Worm (Caenorhabditis elegans) whole organism, L3 larva: ENCODE results near the gene C38C6.3.

Experiments
- ZK546.5 ChIP-seq: sonication (generic microtip); optimal IDR thresholded peaks from 2 replicates; lab custom pipeline; 2017; ENCODE audit warnings: missing biosample characterization, missing genetic modification characterization
- aly-2 ChIP-seq: fragments of 150-350 bp; optimal IDR thresholded peaks from 2 replicates; lab custom pipeline; 2014; ENCODE audit warnings: missing biosample characterization, missing genetic modification characterization
- ama-1 ChIP-seq: fragments of 150-350 bp; optimal IDR thresholded peaks from 2 replicates; lab custom pipeline; 2018
- ceh-16 ChIP-seq: sonication (generic microtip); optimal IDR thresholded peaks from 2 replicates; lab custom pipeline; 2017; ENCODE audit warnings: missing biosample characterization, missing genetic modification characterization
- ceh-28 ChIP-seq: fragments of 150-350 bp; optimal IDR thresholded peaks from 2 replicates; lab custom pipeline; 2014; ENCODE audit warnings: missing biosample characterization, missing genetic modification reagents, missing genetic modification characterization
- ceh-9 ChIP-seq: sonication (generic microtip); optimal IDR thresholded peaks from 2 replicates; lab custom pipeline; 2018; ENCODE audit warnings: missing biosample characterization, missing genetic modification characterization
- daf-12 ChIP-seq: fragments of 150-350 bp; optimal IDR thresholded peaks from 2 replicates; lab custom pipeline; 2014; ENCODE audit warnings: missing biosample characterization, missing genetic modification reagents, missing genetic modification characterization
- egl-27 ChIP-seq: sonication (generic microtip); optimal IDR thresholded peaks from 4 replicates; lab custom pipeline; 2017; ENCODE audit warnings: missing biosample characterization, missing genetic modification reagents, missing genetic modification characterization
- elt-1 ChIP-seq: fragments of 150-350 bp; optimal IDR thresholded peaks from 2 replicates; lab custom pipeline; 2014; ENCODE audit warnings: missing biosample characterization, missing genetic modification characterization
- elt-2 ChIP-seq: sonication (generic microtip); optimal IDR thresholded peaks from 2 replicates; lab custom pipeline; 2016; ENCODE audit warnings: missing genetic modification reagents, mild to moderate bottlenecking, missing genetic modification characterization, missing compliant biosample characterization
- elt-3 ChIP-seq, 3 experiments: fragments of 150-350 bp in 1 of 3; sonication (generic microtip) in 2 of 3; optimal IDR thresholded peaks; 2 replicates in 2 of 3; 4 replicates in 1 of 3; lab custom pipeline; 2014 to 2017; ENCODE audit warnings: missing biosample characterization in 3 of 3, missing genetic modification characterization in 3 of 3
- eor-1 ChIP-seq, 2 experiments: fragments of 150-350 bp; optimal IDR thresholded peaks; 2 replicates each; lab custom pipeline; 2014 to 2018; ENCODE audit warnings: missing biosample characterization in 2 of 2, missing genetic modification characterization in 2 of 2
- fkh-10 ChIP-seq: sonication (generic microtip); optimal IDR thresholded peaks from 2 replicates; lab custom pipeline; 2017; ENCODE audit warnings: missing biosample characterization, missing genetic modification reagents, missing genetic modification characterization
- fkh-2 ChIP-seq: fragments of 150-350 bp; optimal IDR thresholded peaks from 2 replicates; lab custom pipeline; 2014; ENCODE audit warnings: missing biosample characterization, missing genetic modification reagents, missing genetic modification characterization
- fos-1 ChIP-seq: fragments of 150-350 bp; optimal IDR thresholded peaks from 2 replicates; lab custom pipeline; 2014; ENCODE audit warnings: missing biosample characterization, missing genetic modification characterization
- hmg-11 ChIP-seq: sonication (generic microtip); optimal IDR thresholded peaks from 2 replicates; lab custom pipeline; 2016; ENCODE audit warnings: missing genetic modification characterization, missing compliant biosample characterization
- lin-39 ChIP-seq: fragments of 150-350 bp; optimal IDR thresholded peaks from 2 replicates; lab custom pipeline; 2018; ENCODE audit warnings: missing biosample characterization, missing genetic modification reagents, missing genetic modification characterization
- lsy-12 ChIP-seq: sonication (generic microtip); optimal IDR thresholded peaks from 2 replicates; lab custom pipeline; 2016; ENCODE audit warnings: mild to moderate bottlenecking, missing genetic modification characterization, missing compliant biosample characterization
- mdl-1 ChIP-seq: fragments of 150-350 bp; optimal IDR thresholded peaks from 2 replicates; lab custom pipeline; 2014; ENCODE audit warnings: missing biosample characterization, missing genetic modification characterization
- mml-1 ChIP-seq: fragments of 150-350 bp; sonication (generic microtip); optimal IDR thresholded peaks from 3 replicates; lab custom pipeline; 2014; ENCODE audit warnings: missing biosample characterization, missing genetic modification characterization
- nfya-1 ChIP-seq: sonication (generic microtip); optimal IDR thresholded peaks from 2 replicates; lab custom pipeline; 2017; ENCODE audit warnings: missing genetic modification characterization, mild to moderate bottlenecking, missing compliant biosample characterization, antibody characterized with exemption, moderate library complexity; ENCODE audit not compliant: insufficient read depth
- nhr-11 ChIP-seq: fragments of 150-350 bp; optimal IDR thresholded peaks from 2 replicates; lab custom pipeline; 2014; ENCODE audit warnings: missing biosample characterization, missing genetic modification characterization
- nhr-23 ChIP-seq: fragments of 150-350 bp; optimal IDR thresholded peaks from 2 replicates; lab custom pipeline; 2014; ENCODE audit warnings: missing biosample characterization, missing genetic modification reagents, missing genetic modification characterization
- nhr-237 ChIP-seq: fragments of 150-350 bp; optimal IDR thresholded peaks from 2 replicates; lab custom pipeline; 2014; ENCODE audit warnings: missing biosample characterization, missing genetic modification characterization
- nhr-28 ChIP-seq: fragments of 150-350 bp; optimal IDR thresholded peaks from 2 replicates; lab custom pipeline; 2014; ENCODE audit warnings: missing biosample characterization, missing genetic modification characterization
- nhr-43 ChIP-seq: sonication (generic microtip); optimal IDR thresholded peaks from 2 replicates; lab custom pipeline; 2016; ENCODE audit warnings: mild to moderate bottlenecking, missing genetic modification characterization, missing compliant biosample characterization; ENCODE audit not compliant: poor library complexity, severe bottlenecking
- nhr-76 ChIP-seq: fragments of 150-350 bp; sonication (generic microtip); optimal IDR thresholded peaks from 5 replicates; lab custom pipeline; 2014; ENCODE audit warnings: missing biosample characterization, missing genetic modification characterization
- nhr-77 ChIP-seq: fragments of 150-350 bp; optimal IDR thresholded peaks from 2 replicates; lab custom pipeline; 2014; ENCODE audit warnings: missing biosample characterization, missing genetic modification characterization
- pha-4 ChIP-seq: fragments of 150-350 bp; optimal IDR thresholded peaks from 2 replicates; lab custom pipeline; 2014; ENCODE audit warnings: missing biosample characterization, missing genetic modification reagents, missing genetic modification characterization
- pqm-1 ChIP-seq: fragments of 150-350 bp; optimal IDR thresholded peaks from 2 replicates; lab custom pipeline; 2017; ENCODE audit warnings: missing biosample characterization, missing genetic modification characterization, inconsistent platforms
- skn-1 ChIP-seq: fragments of 150-350 bp; optimal IDR thresholded peaks from 2 replicates; lab custom pipeline; 2014; ENCODE audit warnings: missing biosample characterization, missing genetic modification characterization
- snpc-4 ChIP-seq: fragments of 150-350 bp; optimal IDR thresholded peaks from 2 replicates; lab custom pipeline; 2014; ENCODE audit warnings: missing biosample characterization, missing genetic modification characterization
- unc-39 ChIP-seq: sonication (generic microtip); optimal IDR thresholded peaks from 4 replicates; lab custom pipeline; 2017; ENCODE audit warnings: missing biosample characterization, missing genetic modification characterization
- unc-62 ChIP-seq: fragments of 150-350 bp; sonication (generic microtip); optimal IDR thresholded peaks from 4 replicates; lab custom pipeline; 2014; ENCODE audit warnings: missing biosample characterization, missing genetic modification reagents, missing genetic modification characterization
- zag-1 ChIP-seq: fragments of 150-350 bp; optimal IDR thresholded peaks from 2 replicates; lab custom pipeline; 2014; ENCODE audit warnings: missing biosample characterization, missing genetic modification characterization
- ztf-11 ChIP-seq: fragments of 150-350 bp; optimal IDR thresholded peaks from 2 replicates; lab custom pipeline; 2014; ENCODE audit warnings: missing biosample characterization, missing genetic modification characterization

C38C6.3 gene

ce11 chrII:14632823-14633222, at the start of gene C38C6.3:
Gene C38C6.3 (plus strand): TSS chrII:14633123.
- TF ChIP-seq pqm-1 (tag; lab: Kevin White, UChicago), result no peak
- TF ChIP-seq mml-1 (tag; lab: Kevin White, UChicago), result no peak
- TF ChIP-seq nhr-76 (tag; lab: Kevin White, UChicago), result no peak
- TF ChIP-seq hmg-11, result no peak
- no peak for TF ChIP-seq nfya-1
- TF ChIP-seq nhr-237 (tag; lab: Kevin White, UChicago), result no peak
- TF ChIP-seq, all 47 proteins: peak for 0

ce11 chrII:14587407-14587806, 45.5 kb upstream of the C38C6.3 start, which contains the start of gene C01G12.5:
Gene C01G12.5 (minus strand): TSS chrII:14587507.
- TF ChIP-seq ztf-11 (tag; lab: Kevin White, UChicago), result no peak

- no peak for TF ChIP-seq nfya-1
- TF ChIP-seq fkh-2 (tag; lab: Kevin White, UChicago), result no peak
- no peak for TF ChIP-seq ceh-28 (tag; lab: Kevin White, UChicago)
- no peak for TF ChIP-seq ZK546.5
- TF ChIP-seq, all 47 proteins: peak for 0
Observed at ce11 chrII:14588162-14588561, 44.8 kb upstream of the C38C6.3 start, which contains the start of gene nspb-10. Gene nspb-10 (minus strand): TSS chrII:14588262.

- no peak for TF ChIP-seq unc-39 (tag; lab: Kevin White, UChicago)
- TF ChIP-seq nhr-11 (tag; lab: Kevin White, UChicago), result peak; percentile 11
- TF ChIP-seq, all 47 proteins: peak for 1
Observed at ce11 chrII:14591699-14592098, 41.2 kb upstream of the C38C6.3 start, which contains the start of gene C01G12.7. Gene C01G12.7 (minus strand): TSS chrII:14591893.

ce11 chrII:14592629-14593028, 40.3 kb upstream of the C38C6.3 start:
- TF ChIP-seq nhr-11 (tag; lab: Kevin White, UChicago), result peak; percentile 86
- no peak for TF ChIP-seq eor-1 (tag; optimal IDR thresholded peaks at IDR 0.05; lab: Kevin White, UChicago)

ce11 chrII:14593281-14593680, 39.6 kb upstream of the C38C6.3 start, which contains the start of gene catp-4:
Gene catp-4 (plus strand): TSS chrII:14593581.
- TF ChIP-seq mdl-1 (tag; lab: Kevin White, UChicago) (no peak), zag-1 (tag; lab: Kevin White, UChicago) (no peak), skn-1 (no peak), fkh-2 (tag; lab: Kevin White, UChicago) (no peak), ceh-28 (tag; lab: Kevin White, UChicago) (no peak), elt-3 (tag; optimal IDR thresholded peaks at IDR 0.05; lab: Kevin White, UChicago) (no peak), nhr-43 (tag; lab: Kevin White, UChicago) (no peak), eor-1 (tag; optimal IDR thresholded peaks at IDR 0.05; lab: Kevin White, UChicago) (no peak), lsy-12 (tag; lab: Kevin White, UChicago) (no peak), ZK546.5 (no peak), elt-2 (tag; lab: Kevin White, UChicago) (no peak), unc-39 (tag; lab: Kevin White, UChicago) (no peak), nhr-11 (tag; lab: Kevin White, UChicago) (no peak)

ce11 chrII:14597788-14598187, 35.1 kb upstream of the C38C6.3 start:
- TF ChIP-seq pha-4 (tag; lab: Kevin White, UChicago), result no peak
- no peak for TF ChIP-seq mml-1 (tag; lab: Kevin White, UChicago)
- no peak for TF ChIP-seq mdl-1 (tag; lab: Kevin White, UChicago)
- peak in 2 of 3 experiments; percentile 90 to 94 for TF ChIP-seq elt-3 (tag; optimal IDR thresholded peaks at IDR 0.05; lab: Kevin White, UChicago)

- TF ChIP-seq fos-1 (no peak), mdl-1 (tag; lab: Kevin White, UChicago) (no peak), lin-39 (no peak), daf-12 (tag; lab: Kevin White, UChicago) (no peak), nhr-77 (tag; lab: Kevin White, UChicago) (peak; percentile 9), unc-62 (no peak), nfya-1 (peak; percentile 81), hmg-11 (no peak), nhr-237 (tag; lab: Kevin White, UChicago) (no peak), nhr-28 (tag; lab: Kevin White, UChicago) (no peak), nhr-43 (tag; lab: Kevin White, UChicago) (peak; percentile 23), fkh-2 (tag; lab: Kevin White, UChicago) (peak; percentile 74), ceh-9 (tag; lab: Kevin White, UChicago) (no peak), nhr-11 (tag; lab: Kevin White, UChicago) (peak; percentile 78), ceh-28 (tag; lab: Kevin White, UChicago) (no peak), ceh-16 (no peak), aly-2 (tag; lab: Kevin White, UChicago) (no peak), fkh-10 (GFP tag; lab: Kevin White, UChicago) (no peak), pha-4 (tag; lab: Kevin White, UChicago) (no peak), nhr-23 (tag; lab: Kevin White, UChicago) (no peak), snpc-4 (tag; lab: Kevin White, UChicago) (no peak), ama-1 (lab: Kevin White, UChicago) (peak; percentile 53), elt-1 (no peak), lsy-12 (tag; lab: Kevin White, UChicago) (no peak), egl-27 (tag; lab: Kevin White, UChicago) (no peak), elt-3 (tag; optimal IDR thresholded peaks at IDR 0.05; lab: Kevin White, UChicago) (no peak)
Observed at ce11 chrII:14598367-14598766, 34.6 kb upstream of the C38C6.3 start.
